Fruit fly (Drosophila melanogaster) whole organism, embryonic: ENCODE data around the gene CG32459.

ENCODE experiments used
- Ada2b ChIP-seq: fragments of 200-800 bp; sonication (Bioruptor generic); IDR thresholded peaks from 2 replicates; pipeline ENCODE4 v1.3.6; 2022; ENCODE audit warnings: missing biosample characterization, missing genetic modification characterization
- Atf-2 ChIP-seq: fragments of 200-800 bp; sonication (Bioruptor generic); optimal IDR thresholded peaks from 2 replicates; lab custom pipeline; 2016; ENCODE audit warnings: missing biosample characterization, missing genetic modification characterization
- B-H1 ChIP-seq: fragments of 200-800 bp; sonication (Bioruptor generic); IDR thresholded peaks from 3 replicates; pipeline ENCODE4 v1.3.6; 2022; ENCODE audit warnings: missing biosample characterization, missing genetic modification characterization
- CG10543 ChIP-seq: fragments of 200-800 bp; sonication (Bioruptor generic); optimal IDR thresholded peaks from 3 replicates; lab custom pipeline; 2017; ENCODE audit warnings: missing biosample characterization, mild to moderate bottlenecking, missing genetic modification characterization, moderate library complexity
- CG10654 ChIP-seq: fragments of 200-800 bp; sonication (Bioruptor generic); optimal IDR thresholded peaks from 2 replicates; lab custom pipeline; 2016; ENCODE audit warnings: missing biosample characterization, missing genetic modification characterization
- CG11398 ChIP-seq: fragments of 200-800 bp; sonication (Bioruptor generic); optimal IDR thresholded peaks from 2 replicates; lab custom pipeline; 2016; ENCODE audit warnings: missing biosample characterization, missing genetic modification characterization
- CG11696 ChIP-seq: fragments of 200-800 bp; sonication (Bioruptor generic); IDR thresholded peaks from 2 replicates; pipeline ENCODE4 v1.3.6; 2022; ENCODE audit warnings: missing biosample characterization, missing genetic modification characterization
- CG11723 ChIP-seq: fragments of 200-800 bp; sonication (Bioruptor generic); optimal IDR thresholded peaks from 2 replicates; lab custom pipeline; 2017; ENCODE audit warnings: missing biosample characterization, mild to moderate bottlenecking, missing genetic modification characterization
- CG13296 ChIP-seq: fragments of 200-800 bp; sonication (Bioruptor generic); optimal IDR thresholded peaks from 3 replicates; lab custom pipeline; 2018; ENCODE audit warnings: missing biosample characterization, mild to moderate bottlenecking, missing genetic modification characterization
- CG13775 ChIP-seq: fragments of 200-800 bp; sonication (Bioruptor generic); optimal IDR thresholded peaks from 3 replicates; lab custom pipeline; 2017; ENCODE audit warnings: missing biosample characterization, mild to moderate bottlenecking, missing genetic modification characterization
- CG15696 ChIP-seq: fragments of 200-800 bp; sonication (Bioruptor generic); optimal IDR thresholded peaks from 2 replicates; lab custom pipeline; 2019; ENCODE audit warnings: missing biosample characterization, mild to moderate bottlenecking, missing genetic modification characterization, moderate library complexity
- CG16813 ChIP-seq: fragments of 200-800 bp; sonication (Bioruptor generic); IDR thresholded peaks from 3 replicates; pipeline ENCODE4 v1.3.6; 2022; ENCODE audit warnings: missing biosample characterization, missing genetic modification characterization; ENCODE audit not compliant: partially characterized antibody
- CG30020 ChIP-seq: fragments of 200-800 bp; optimal IDR thresholded peaks from 2 replicates; lab custom pipeline; 2019; ENCODE audit warnings: missing biosample characterization, mild to moderate bottlenecking, missing genetic modification characterization, moderate library complexity
- CG30403 ChIP-seq: fragments of 200-800 bp; sonication (Bioruptor generic); optimal IDR thresholded peaks from 3 replicates; lab custom pipeline; 2016; ENCODE audit warnings: missing biosample characterization, missing genetic modification characterization
- CG32532 ChIP-seq: fragments of 200-800 bp; sonication (Bioruptor generic); IDR thresholded peaks from 2 replicates; pipeline ENCODE4 v1.3.6; 2022; ENCODE audit warnings: missing biosample characterization, missing genetic modification characterization
- CG33213 ChIP-seq: fragments of 200-800 bp; sonication (Bioruptor generic); optimal IDR thresholded peaks from 3 replicates; lab custom pipeline; 2016; ENCODE audit warnings: missing biosample characterization, missing genetic modification characterization
- CG7987 ChIP-seq: fragments of 200-800 bp; sonication (Bioruptor generic); optimal IDR thresholded peaks from 2 replicates; lab custom pipeline; 2018; ENCODE audit warnings: missing biosample characterization, mild to moderate bottlenecking, missing genetic modification characterization, moderate library complexity
- CG8281 ChIP-seq: fragments of 200-800 bp; sonication (Bioruptor generic); optimal IDR thresholded peaks from 2 replicates; lab custom pipeline; 2018; ENCODE audit warnings: missing biosample characterization, mild to moderate bottlenecking, missing genetic modification characterization, moderate library complexity
- CG8478 ChIP-seq: fragments of >200 bp; optimal IDR thresholded peaks from 2 replicates; lab custom pipeline; 2018
- CG9215 ChIP-seq: fragments of 200-800 bp; sonication (Bioruptor generic); IDR thresholded peaks from 2 replicates; pipeline ENCODE4 v1.3.6; 2022; ENCODE audit warnings: missing biosample characterization, missing genetic modification characterization
- CG9727 ChIP-seq: fragments of 200-800 bp; sonication (Bioruptor generic); optimal IDR thresholded peaks from 3 replicates; lab custom pipeline; 2017; ENCODE audit warnings: missing biosample characterization, mild to moderate bottlenecking, missing genetic modification characterization
- CG9932 ChIP-seq: fragments of 200-800 bp; sonication (Bioruptor generic); IDR thresholded peaks from 2 replicates; pipeline ENCODE4 v1.3.6; 2022; ENCODE audit warnings: missing biosample characterization, missing genetic modification characterization
- Dref ChIP-seq: fragments of 200-800 bp; sonication (Bioruptor generic); IDR thresholded peaks from 2 replicates; pipeline ENCODE4 v1.3.6; 2022; ENCODE audit warnings: missing biosample characterization, missing genetic modification characterization
- HHEX ChIP-seq: fragments of 200-800 bp; sonication (Bioruptor generic); optimal IDR thresholded peaks from 3 replicates; lab custom pipeline; 2017; ENCODE audit warnings: missing biosample characterization, mild to moderate bottlenecking, missing genetic modification characterization, missing genetic modification reagents
- Lim3 ChIP-seq: fragments of 200-800 bp; sonication (Bioruptor generic); IDR thresholded peaks from 2 replicates; pipeline ENCODE4 v1.3.6; 2022; ENCODE audit warnings: missing biosample characterization, missing genetic modification characterization
- MTF-1 ChIP-seq: fragments of 200-800 bp; sonication (Bioruptor generic); optimal IDR thresholded peaks from 2 replicates; lab custom pipeline; 2018; ENCODE audit warnings: missing biosample characterization, mild to moderate bottlenecking, missing genetic modification characterization, borderline replicate concordance
- Myb ChIP-seq: fragments of 200-800 bp; sonication (Bioruptor generic); optimal IDR thresholded peaks from 2 replicates; lab custom pipeline; 2016; ENCODE audit warnings: missing biosample characterization, missing genetic modification characterization
- Neu2 ChIP-seq: fragments of 200-800 bp; sonication (Bioruptor generic); optimal IDR thresholded peaks from 3 replicates; lab custom pipeline; 2016; ENCODE audit warnings: missing biosample characterization, missing genetic modification characterization, borderline replicate concordance
- Opbp ChIP-seq: fragments of 200-800 bp; sonication (Bioruptor generic); IDR thresholded peaks from 3 replicates; pipeline ENCODE4 v1.3.6; 2022; ENCODE audit warnings: missing biosample characterization, missing genetic modification characterization; ENCODE audit not compliant: partially characterized antibody
- Tbp ChIP-seq: fragments of >200 bp; optimal IDR thresholded peaks from 2 replicates; lab custom pipeline; 2018; ENCODE audit warnings: missing biosample characterization, missing genetic modification characterization
- ap ChIP-seq: fragments of 200-800 bp; sonication (Bioruptor generic); IDR thresholded peaks from 2 replicates; pipeline ENCODE4 v1.3.6; 2022; ENCODE audit warnings: missing biosample characterization, missing genetic modification characterization
- bsh ChIP-seq, 2 experiments: fragments of 200-800 bp; sonication (Bioruptor generic); optimal IDR thresholded peaks; 2 replicates each; lab custom pipeline; 2017 to 2018; ENCODE audit warnings: mild to moderate bottlenecking in 2 of 2, missing biosample characterization in 2 of 2, missing genetic modification characterization in 2 of 2, moderate library complexity in 1 of 2
- caup ChIP-seq: fragments of 200-800 bp; sonication (Bioruptor generic); optimal IDR thresholded peaks from 3 replicates; lab custom pipeline; 2017; ENCODE audit warnings: missing biosample characterization, mild to moderate bottlenecking, missing genetic modification characterization, moderate library complexity; ENCODE audit not compliant: severe bottlenecking
- cwo ChIP-seq: fragments of 200-800 bp; sonication (Bioruptor generic); optimal IDR thresholded peaks from 3 replicates; lab custom pipeline; 2017; ENCODE audit warnings: missing biosample characterization, missing genetic modification characterization, mild to moderate bottlenecking, moderate library complexity, missing genetic modification reagents
- dm ChIP-seq: fragments of 200-800 bp; sonication (Bioruptor generic); optimal IDR thresholded peaks from 3 replicates; lab custom pipeline; 2016; ENCODE audit warnings: missing biosample characterization, missing genetic modification characterization
- dmrt99B ChIP-seq: fragments of 200-800 bp; sonication (Bioruptor generic); optimal IDR thresholded peaks from 2 replicates; lab custom pipeline; 2018; ENCODE audit warnings: missing biosample characterization, mild to moderate bottlenecking, missing genetic modification characterization, moderate library complexity
- fd102C ChIP-seq: fragments of 200-800 bp; sonication (Bioruptor generic); optimal IDR thresholded peaks from 2 replicates; lab custom pipeline; 2018; ENCODE audit warnings: missing biosample characterization, mild to moderate bottlenecking, missing genetic modification characterization, moderate library complexity
- fd96Cb ChIP-seq: fragments of 200-800 bp; sonication (Bioruptor generic); optimal IDR thresholded peaks from 2 replicates; lab custom pipeline; 2018; ENCODE audit warnings: missing biosample characterization, mild to moderate bottlenecking, missing genetic modification characterization, moderate library complexity
- fu2 ChIP-seq: fragments of 200-800 bp; sonication (Bioruptor generic); optimal IDR thresholded peaks from 2 replicates; lab custom pipeline; 2016; ENCODE audit warnings: missing biosample characterization, missing genetic modification characterization
- gsb ChIP-seq: fragments of 200-800 bp; sonication (Bioruptor generic); IDR thresholded peaks from 2 replicates; pipeline ENCODE4 v1.3.6; 2022; ENCODE audit warnings: missing biosample characterization, missing genetic modification characterization
- kni ChIP-seq: fragments of 200-800 bp; sonication (Bioruptor generic); optimal IDR thresholded peaks from 3 replicates; lab custom pipeline; 2017; ENCODE audit warnings: mild to moderate bottlenecking, missing biosample characterization, missing genetic modification reagents, missing genetic modification characterization
- lmd ChIP-seq: fragments of 200-800 bp; sonication (Bioruptor generic); IDR thresholded peaks from 2 replicates; pipeline ENCODE4 v1.3.6; 2022; ENCODE audit warnings: missing biosample characterization, missing genetic modification characterization
- lov ChIP-seq, 2 experiments: fragments of 200-800 bp in 1 of 2; fragments of >200 bp in 1 of 2; sonication (Bioruptor generic) in 1 of 2; IDR thresholded peaks in 1 of 2; optimal IDR thresholded peaks in 1 of 2; 2 replicates in 1 of 2; 3 replicates in 1 of 2; pipeline versions ENCODE4 v1.3.6 to Lab custom; 2017 to 2022; ENCODE audit warnings: missing biosample characterization in 1 of 2, missing genetic modification characterization in 1 of 2
- pzg ChIP-seq: fragments of 200-800 bp; sonication (Bioruptor generic); optimal IDR thresholded peaks from 3 replicates; lab custom pipeline; 2018; ENCODE audit warnings: missing biosample characterization, mild to moderate bottlenecking, missing genetic modification characterization, moderate library complexity
- sna ChIP-seq: fragments of 200-800 bp; sonication (Bioruptor generic); IDR thresholded peaks from 2 replicates; pipeline ENCODE4 v1.3.6; 2022; ENCODE audit warnings: missing biosample characterization, missing genetic modification characterization; ENCODE audit not compliant: partially characterized antibody
- tio ChIP-seq: fragments of 200-800 bp; sonication (Bioruptor generic); optimal IDR thresholded peaks from 2 replicates; lab custom pipeline; 2017; ENCODE audit warnings: missing biosample characterization, missing genetic modification characterization, inconsistent platforms
- trh ChIP-seq: fragments of 200-800 bp; sonication (Bioruptor generic); optimal IDR thresholded peaks from 2 replicates; lab custom pipeline; 2016; ENCODE audit warnings: missing biosample characterization, missing genetic modification characterization
- tup ChIP-seq: fragments of 200-800 bp; sonication (Bioruptor generic); optimal IDR thresholded peaks from 2 replicates; lab custom pipeline; 2016; ENCODE audit warnings: missing biosample characterization, mild to moderate bottlenecking, missing genetic modification characterization, moderate library complexity
- wek ChIP-seq: fragments of 200-800 bp; sonication (Bioruptor generic); optimal IDR thresholded peaks from 3 replicates; lab custom pipeline; 2018; ENCODE audit warnings: missing biosample characterization, mild to moderate bottlenecking, missing genetic modification characterization, moderate library complexity
- yki ChIP-seq: fragments of >200 bp; optimal IDR thresholded peaks from 3 replicates; lab custom pipeline; 2018
- zfh2 ChIP-seq: fragments of 200-800 bp; sonication (Bioruptor generic); optimal IDR thresholded peaks from 2 replicates; lab custom pipeline; 2016; ENCODE audit warnings: missing biosample characterization, missing genetic modification characterization

Gene CG32459

dm6 chr3L:22871845-22872361 is 16.0 kb upstream of the CG32459 start, which contains the start of the genes CG11109 and Arf1 (continued):
- no peak for TF ChIP-seq Atf-2
- no peak for TF ChIP-seq lmd
- no peak for TF ChIP-seq CG15696 (tag; lab: Kevin White, UChicago)
- peak; percentile 23 for TF ChIP-seq CG13296 (GFP tag; lab: Kevin White, UChicago)
- no peak for TF ChIP-seq Neu2 (GFP tag; lab: Kevin White, UChicago)
- no peak for TF ChIP-seq wek (GFP tag; lab: Kevin White, UChicago)
- no peak for TF ChIP-seq trh (GFP tag; lab: Kevin White, UChicago)
- TF ChIP-seq dm (GFP tag; lab: Kevin White, UChicago), result no peak
- TF ChIP-seq CG33213 (GFP tag; lab: Kevin White, UChicago), result no peak
- TF ChIP-seq CG8478 (lab: Kevin White, UChicago), result no peak
- no peak for TF ChIP-seq CG9215 (GFP tag; lab: Robert Waterston, UW)
- no peak for TF ChIP-seq fd102C
- no peak for TF ChIP-seq B-H1 (GFP tag; lab: Robert Waterston, UW)
- TF ChIP-seq fu2, result no peak
- TF ChIP-seq CG10543 (GFP tag; lab: Kevin White, UChicago), result no peak
- TF ChIP-seq CG16813 (GFP tag; lab: Robert Waterston, UW), result peak; percentile 49
- TF ChIP-seq Opbp (GFP tag; lab: Robert Waterston, UW), result peak; percentile 82
- peak; percentile 87 for TF ChIP-seq Dref (GFP tag; lab: Robert Waterston, UW)
- no peak for TF ChIP-seq CG8281 (tag; lab: Kevin White, UChicago)
- no peak for TF ChIP-seq Ada2b
- TF ChIP-seq tio (GFP tag; lab: Kevin White, UChicago), result no peak
- TF ChIP-seq pzg, result peak; percentile 87
- TF ChIP-seq ap (GFP tag; lab: Robert Waterston, UW), result no peak
- TF ChIP-seq CG32532 (GFP tag; lab: Robert Waterston, UW), result 0 out of 2 replicates have a peak, but pooled peaks have one; percentile 21
- no peak for TF ChIP-seq caup
- TF ChIP-seq lov (optimal IDR thresholded peaks at IDR 0.05; lab: Kevin White, UChicago), result no peak
- TF ChIP-seq lov (GFP tag; IDR thresholded peaks at IDR 0.05; lab: Robert Waterston, UW), result no peak
- TF ChIP-seq CG11398, result no peak
- no peak for TF ChIP-seq dmrt99B (tag; lab: Kevin White, UChicago)
- TF ChIP-seq gsb (GFP tag; lab: Robert Waterston, UW), result no peak
- TF ChIP-seq HHEX, result no peak
- TF ChIP-seq CG10654, result no peak
- no peak for TF ChIP-seq fd96Cb (tag; lab: Kevin White, UChicago)
- peak; percentile 54 for TF ChIP-seq CG9932 (GFP tag; lab: Robert Waterston, UW)
- TF ChIP-seq bsh (GFP tag; optimal IDR thresholded peaks at IDR 0.05; lab: Kevin White, UChicago), result no peak
- TF ChIP-seq CG30403, result no peak
- TF ChIP-seq MTF-1 (GFP tag; lab: Kevin White, UChicago), result no peak
- TF ChIP-seq CG9727 (GFP tag; lab: Kevin White, UChicago), result no peak
- no peak for TF ChIP-seq CG11696 (GFP tag; lab: Robert Waterston, UW)
- TF ChIP-seq tup (GFP tag; lab: Kevin White, UChicago), result no peak
- no peak for TF ChIP-seq yki
- TF ChIP-seq kni (GFP tag; lab: Kevin White, UChicago), result no peak
- TF ChIP-seq sna (GFP tag; lab: Robert Waterston, UW), result peak; percentile 13
- TF ChIP-seq Lim3 (GFP tag; lab: Robert Waterston, UW), result no peak
- TF ChIP-seq CG7987 (GFP tag; lab: Kevin White, UChicago), result no peak
- peak; percentile 44 for TF ChIP-seq Myb (GFP tag; lab: Kevin White, UChicago)
- TF ChIP-seq Tbp (GFP tag; lab: Kevin White, UChicago), result no peak
- no peak for TF ChIP-seq CG11723
- no peak for TF ChIP-seq zfh2 (GFP tag; lab: Kevin White, UChicago)
- TF ChIP-seq CG30020 (tag; lab: Kevin White, UChicago), result no peak
- TF ChIP-seq cwo (GFP tag; lab: Kevin White, UChicago), result no peak
- no peak for TF ChIP-seq CG13775 (GFP tag; lab: Kevin White, UChicago)
